Fruit fly (Drosophila melanogaster) whole organism, wandering third instar larva: ENCODE measurements around the gene Vha26.

Experiments used
- Abd-B ChIP-seq: fragments of >200 bp; optimal IDR thresholded peaks from 2 replicates; lab custom pipeline; 2017; ENCODE audit warnings: missing biosample characterization, missing genetic modification characterization
- Dif ChIP-seq: fragments of 200-275, 200-300 bp; sonication (Bioruptor generic); optimal IDR thresholded peaks from 2 replicates; lab custom pipeline; 2018; ENCODE audit warnings: missing biosample characterization, missing genetic modification characterization; ENCODE audit not compliant: partially characterized antibody
- Hr78 ChIP-seq: fragments of >200 bp; optimal IDR thresholded peaks from 2 replicates; lab custom pipeline; 2017; ENCODE audit warnings: missing biosample characterization, missing genetic modification characterization
- Mio ChIP-seq: sonication (Bioruptor generic); optimal IDR thresholded peaks from 2 replicates; lab custom pipeline; 2016; ENCODE audit warnings: missing biosample characterization, missing genetic modification characterization
- Myc ChIP-seq: fragments of >200 bp; optimal IDR thresholded peaks from 2 replicates; lab custom pipeline; 2017
- br ChIP-seq: fragments of 200-800 bp; sonication (Bioruptor generic); optimal IDR thresholded peaks from 2 replicates; lab custom pipeline; 2016; ENCODE audit warnings: missing biosample characterization, missing genetic modification characterization
- h ChIP-seq: fragments of 200-800 bp; sonication (Bioruptor generic); optimal IDR thresholded peaks from 3 replicates; lab custom pipeline; 2016; ENCODE audit warnings: missing biosample characterization, mild to moderate bottlenecking, missing genetic modification characterization
- lola ChIP-seq: fragments of >200 bp; optimal IDR thresholded peaks from 2 replicates; lab custom pipeline; 2017; ENCODE audit warnings: missing biosample characterization, missing genetic modification characterization
- psq ChIP-seq: fragments of 200-800 bp; sonication (Bioruptor generic); optimal IDR thresholded peaks from 3 replicates; lab custom pipeline; 2017; ENCODE audit warnings: missing biosample characterization, mild to moderate bottlenecking, missing genetic modification characterization, moderate library complexity

DNA sequence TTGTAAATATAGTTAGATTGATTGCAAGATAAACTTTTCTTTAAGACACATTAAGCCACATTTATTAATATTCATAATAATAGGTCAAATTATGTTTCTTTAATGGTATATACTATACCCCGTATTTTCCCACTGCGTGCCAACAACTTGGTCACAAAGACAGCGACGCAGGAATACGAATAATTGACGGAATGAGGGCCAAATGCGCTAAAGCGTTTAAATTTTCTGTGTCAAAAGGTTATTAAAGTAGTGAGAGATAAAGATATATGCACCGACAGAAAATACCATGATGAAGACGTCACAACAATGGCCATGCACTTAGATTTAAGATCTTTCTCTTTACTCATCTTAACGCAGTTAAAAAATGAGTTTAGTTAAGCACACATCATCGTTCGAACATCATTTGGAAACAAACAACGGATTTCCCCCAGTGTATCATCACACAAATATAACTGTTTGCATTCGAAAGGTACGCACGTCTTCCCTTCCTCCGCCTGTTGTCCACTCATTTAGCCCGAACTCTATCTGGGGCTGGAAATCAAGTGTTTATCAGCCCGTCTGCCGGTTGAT is 28.9 kb downstream of the Vha26 start:
- TF ChIP-seq Myc (lab: Kevin White, UChicago) (no peak), Hr78 (no peak), lola (GFP tag; lab: Kevin White, UChicago) (no peak), Abd-B (GFP tag; lab: Kevin White, UChicago) (no peak), br (GFP tag; lab: Kevin White, UChicago) (peak; percentile 8), h (peak; percentile 71), Mio (GFP tag; lab: Kevin White, UChicago) (peak; percentile 3), psq (peak; percentile 58), Dif (GFP tag; lab: Kevin White, UChicago) (no peak)
